Fruit fly (Drosophila melanogaster): ENCODE measurements around the gene Shawl.

The Shawl gene

dm6 chr2L:9430992-9431602, 16.1 kb upstream of the Shawl start, which contains the start of the genes FucTB and scat (continued):
- TF ChIP-seq tin (GFP tag; optimal IDR thresholded peaks at IDR 0.05) (peak; percentile 92), CG13123 (GFP tag; optimal IDR thresholded peaks at IDR 0.05) (peak; percentile 69), C15 (GFP tag; IDR thresholded peaks at IDR 0.05) (0 out of 3 replicates have a peak, but pooled peaks have one; percentile 50), CG30020 (tag; optimal IDR thresholded peaks at IDR 0.05) (peak; percentile 88), HmgD (GFP tag; optimal IDR thresholded peaks at IDR 0.05) (no peak), CG4328 (GFP tag; optimal IDR thresholded peaks at IDR 0.05) (peak; percentile 89), CHES-1-like (GFP tag; optimal IDR thresholded peaks at IDR 0.05) (peak; percentile 55), CG3847 (GFP tag; IDR thresholded peaks at IDR 0.05) (peak; percentile 96), jumu (GFP tag; optimal IDR thresholded peaks at IDR 0.05) (peak; percentile 40), CG9437 (GFP tag; optimal IDR thresholded peaks at IDR 0.05) (peak; percentile 83), CG5953 (GFP tag; IDR thresholded peaks at IDR 0.05) (no peak), fd64A (GFP tag; optimal IDR thresholded peaks at IDR 0.05) (no peak), lbe (GFP tag; optimal IDR thresholded peaks at IDR 0.05) (peak; percentile 87), Dad (GFP tag; optimal IDR thresholded peaks at IDR 0.05) (peak; percentile 62), CG17912 (GFP tag; optimal IDR thresholded peaks at IDR 0.05) (peak; percentile 73), zf30C (GFP tag; optimal IDR thresholded peaks at IDR 0.05) (no peak), CG15696 (tag; optimal IDR thresholded peaks at IDR 0.05) (peak; percentile 97), tll (GFP tag; optimal IDR thresholded peaks at IDR 0.05) (peak in 1 of 2 experiments; percentile 18), CG18476 (GFP tag; optimal IDR thresholded peaks at IDR 0.05) (peak; percentile 82), CG3407 (GFP tag; optimal IDR thresholded peaks at IDR 0.05) (peak; percentile 80), Lpt (GFP tag; optimal IDR thresholded peaks at IDR 0.05) (no peak), Gsc (GFP tag; IDR thresholded peaks at IDR 0.05) (peak; percentile 76), CG10565 (GFP tag; optimal IDR thresholded peaks at IDR 0.05) (no peak), sens (GFP tag) (peak; percentile 70), ERR (GFP tag; optimal IDR thresholded peaks at IDR 0.05) (no peak), CG9609 (GFP tag; optimal IDR thresholded peaks at IDR 0.05) (peak; percentile 75), Dll (GFP tag; IDR thresholded peaks at IDR 0.05; ENCODE audit: partially characterized antibody) (0 out of 4 replicates have a peak, but pooled peaks have one; percentile 53), yki (optimal IDR thresholded peaks at IDR 0.05) (no peak), ken (GFP tag; IDR thresholded peaks at IDR 0.05) (peak; percentile 92), CG12744 (GFP tag; optimal IDR thresholded peaks at IDR 0.05) (peak; percentile 6), CG11093 (GFP tag; IDR thresholded peaks at IDR 0.05) (peak; percentile 90), CG17328 (GFP tag; IDR thresholded peaks at IDR 0.05) (peak; percentile 86), CG3838 (GFP tag; optimal IDR thresholded peaks at IDR 0.05) (peak; percentile 35), CG8944 (GFP tag; optimal IDR thresholded peaks at IDR 0.05) (peak; percentile 60), CG14860 (GFP tag; IDR thresholded peaks at IDR 0.05; ENCODE audit: partially characterized antibody) (no peak), CG2202 (tag; optimal IDR thresholded peaks at IDR 0.05) (peak; percentile 72), Myb (GFP tag; optimal IDR thresholded peaks at IDR 0.05) (peak; percentile 70), Dbx (GFP tag; IDR thresholded peaks at IDR 0.05) (peak; percentile 94), ham (GFP tag; IDR thresholded peaks at IDR 0.05) (no peak), dimm (GFP tag; IDR thresholded peaks at IDR 0.05) (peak; percentile 81), nom (GFP tag; optimal IDR thresholded peaks at IDR 0.05) (no peak), fd96Cb (tag; optimal IDR thresholded peaks at IDR 0.05) (peak; percentile 89), CG1832 (GFP tag; optimal IDR thresholded peaks at IDR 0.05) (no peak), CG13287 (GFP tag; IDR thresholded peaks at IDR 0.05; ENCODE audit: partially characterized antibody) (peak; percentile 49), fd102C (GFP tag; optimal IDR thresholded peaks at IDR 0.05) (no peak), CG2889 (GFP tag; IDR thresholded peaks at IDR 0.05) (peak; percentile 87), mam (GFP tag; optimal IDR thresholded peaks at IDR 0.05) (peak; percentile 62), CG9727 (GFP tag; optimal IDR thresholded peaks at IDR 0.05) (peak; percentile 96), CG11696 (GFP tag; IDR thresholded peaks at IDR 0.05) (peak; percentile 67; the same call in 1 of the 2 replicates), sug (tag; optimal IDR thresholded peaks at IDR 0.05) (peak; percentile 87), Mes4 (GFP tag; optimal IDR thresholded peaks at IDR 0.05) (no peak)
